Worm (Caenorhabditis elegans): ENCODE measurements around the gene cyp-33C3.

The cyp-33C3 gene

DNA sequence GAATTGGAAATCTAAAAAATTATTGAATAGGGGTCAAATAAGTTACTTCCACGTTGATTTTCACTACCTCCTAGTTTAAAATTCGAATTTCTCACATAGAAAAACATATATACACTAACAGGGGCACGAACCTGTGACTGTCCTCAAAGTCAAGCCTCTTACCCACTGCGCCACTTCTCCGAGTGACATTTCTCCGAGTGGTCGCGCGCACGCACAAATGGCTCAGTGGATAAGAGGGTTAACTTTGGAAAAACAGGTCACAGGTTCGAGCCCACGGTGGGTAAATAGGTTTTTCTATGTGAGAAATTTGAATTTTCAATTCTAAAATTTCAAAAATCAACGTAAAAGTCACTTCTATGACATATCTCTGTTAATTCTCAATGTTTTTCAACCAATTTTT lies 34.7 kb downstream of the cyp-33C3 start:
- TF ChIP-seq Y55F3AM.14 (GFP tag; optimal IDR thresholded peaks at IDR 0.05) (no peak), gmeb-1 (tag; optimal IDR thresholded peaks at IDR 0.05) (no peak), nhr-25 (tag; optimal IDR thresholded peaks at IDR 0.05) (no peak), crh-2 (tag; optimal IDR thresholded peaks at IDR 0.05) (no peak), sem-4 (tag; optimal IDR thresholded peaks at IDR 0.05) (no peak), lin-39 (tag; optimal IDR thresholded peaks at IDR 0.05) (no peak)

DNA sequence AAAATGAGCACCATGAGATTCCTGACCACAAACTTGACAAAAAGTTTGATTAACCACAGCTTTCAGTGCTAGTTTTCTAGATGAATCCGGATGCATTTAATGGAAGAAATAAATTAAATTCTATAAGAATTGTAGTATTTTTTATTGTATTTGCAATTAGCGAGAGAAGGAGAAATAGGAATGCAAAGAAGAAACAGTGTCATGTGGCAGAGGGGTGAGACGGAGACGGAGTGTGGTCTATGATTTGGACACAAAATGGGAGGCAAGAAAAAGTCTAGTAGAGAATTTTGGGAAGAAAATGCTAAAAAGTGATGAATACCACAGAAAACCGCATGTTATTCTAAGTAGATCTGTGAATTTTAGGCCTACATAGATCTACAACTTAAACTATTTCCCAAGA lies 35.5 kb downstream of the cyp-33C3 start, which contains the start of gene nhr-59:
Gene nhr-59, minus strand, starts transcription at position 214 of the 400 bp plus-strand sequence.
- TF ChIP-seq R02D3.7 (tag; optimal IDR thresholded peaks at IDR 0.05) (no peak), nhr-77 (tag; optimal IDR thresholded peaks at IDR 0.05) (no peak), nhr-129 (tag; optimal IDR thresholded peaks at IDR 0.05) (peak; percentile 13), nhr-21 (tag; optimal IDR thresholded peaks at IDR 0.05) (no peak)

DNA sequence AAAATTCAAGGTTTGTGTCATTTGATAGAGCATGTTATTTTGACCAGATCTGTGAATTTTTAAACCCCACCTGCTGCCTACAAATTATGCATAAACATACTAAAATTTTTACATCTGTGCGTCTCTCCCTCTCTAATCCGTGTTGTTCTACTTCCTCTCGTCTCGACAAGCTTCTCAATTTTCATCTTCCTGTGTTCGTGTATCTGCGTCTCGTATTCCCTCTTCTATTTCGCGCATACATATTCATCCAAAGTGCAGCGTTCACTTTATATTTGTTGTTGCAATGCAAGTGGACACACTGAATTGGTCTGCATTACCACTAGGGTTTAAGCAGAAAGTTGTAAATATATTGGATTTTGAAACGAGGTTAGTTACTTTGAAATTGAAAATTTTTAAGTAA lies 36.0 kb downstream of the cyp-33C3 start, which contains the start of gene fbxa-137:
Gene fbxa-137, plus strand, starts transcription at position 274 of the 400 bp plus-strand sequence.
- TF ChIP-seq mbf-1 (tag; optimal IDR thresholded peaks at IDR 0.05) (no peak), elt-3 (tag; optimal IDR thresholded peaks at IDR 0.05) (no peak), ztf-1 (GFP tag; conservative IDR thresholded peaks at IDR 0.05) (no peak), unc-55 (GFP tag; optimal IDR thresholded peaks at IDR 0.05) (peak; percentile 62), C34F6.9 (tag; optimal IDR thresholded peaks at IDR 0.05) (peak; percentile 21), ZK546.5 (tag; optimal IDR thresholded peaks at IDR 0.05) (no peak)

DNA sequence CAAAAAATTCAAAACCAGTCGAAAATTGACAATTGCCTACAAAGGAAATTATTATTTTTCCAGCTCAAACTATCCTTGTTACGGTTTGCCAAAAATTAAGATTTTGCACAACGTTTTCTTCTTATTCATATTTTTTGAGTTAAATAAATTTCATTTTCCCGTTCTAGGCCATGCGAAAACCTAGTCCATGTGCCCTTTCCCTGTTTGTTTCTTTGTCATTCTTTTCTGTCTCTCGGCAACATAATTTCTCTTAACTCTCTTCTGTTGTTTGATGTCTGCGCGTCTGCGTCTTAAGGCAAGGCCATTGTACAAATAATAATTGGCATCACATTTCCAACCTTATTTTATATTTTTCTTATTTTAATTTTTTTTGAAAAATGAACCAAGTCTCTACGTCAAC lies 38.9 kb downstream of the cyp-33C3 start, which contains the start of gene nhr-228:
Gene nhr-228, plus strand, starts transcription at position 261 of the 400 bp plus-strand sequence.
- TF ChIP-seq peb-1 (tag; optimal IDR thresholded peaks at IDR 0.05), result no peak
- TF ChIP-seq nhr-10 (tag; optimal IDR thresholded peaks at IDR 0.05), result no peak
- TF ChIP-seq skn-1 (tag; optimal IDR thresholded peaks at IDR 0.05), result peak; percentile 77
- peak; percentile 29 for TF ChIP-seq unc-55 (GFP tag; optimal IDR thresholded peaks at IDR 0.05)
- no peak for TF ChIP-seq snpc-4 (tag; optimal IDR thresholded peaks at IDR 0.05)
- TF ChIP-seq elt-3 (tag; optimal IDR thresholded peaks at IDR 0.05), result no peak
- TF ChIP-seq R02D3.7 (tag; optimal IDR thresholded peaks at IDR 0.05), result no peak
- peak; percentile 45 for TF ChIP-seq sma-9 (GFP tag; optimal IDR thresholded peaks at IDR 0.05)
- TF ChIP-seq sma-9 (tag; optimal IDR thresholded peaks at IDR 0.05), result no peak
- peak in 1 of 2 experiments; percentile 54 for TF ChIP-seq lsy-2 (tag; optimal IDR thresholded peaks at IDR 0.05)
- TF ChIP-seq ZK546.5 (tag; optimal IDR thresholded peaks at IDR 0.05), result no peak
- TF ChIP-seq Y55F3AM.14 (GFP tag; optimal IDR thresholded peaks at IDR 0.05), result no peak
- peak; percentile 13 for TF ChIP-seq gmeb-1 (tag; optimal IDR thresholded peaks at IDR 0.05)
- TF ChIP-seq mab-5 (tag; optimal IDR thresholded peaks at IDR 0.05), result no peak
- TF ChIP-seq zag-1 (tag; optimal IDR thresholded peaks at IDR 0.05), result no peak
- no peak for TF ChIP-seq unc-39 (tag; optimal IDR thresholded peaks at IDR 0.05)
- no peak for TF ChIP-seq nhr-12 (tag; optimal IDR thresholded peaks at IDR 0.05)
- no peak for TF ChIP-seq mbf-1 (tag; optimal IDR thresholded peaks at IDR 0.05)
- no peak for TF ChIP-seq nhr-21 (tag; optimal IDR thresholded peaks at IDR 0.05)
- no peak for TF ChIP-seq egl-27 (tag; optimal IDR thresholded peaks at IDR 0.05)
- no peak for TF ChIP-seq ztf-11 (tag; optimal IDR thresholded peaks at IDR 0.05)
- no peak for TF ChIP-seq ceh-82 (tag; optimal IDR thresholded peaks at IDR 0.05)
- no peak for TF ChIP-seq lin-11 (tag; optimal IDR thresholded peaks at IDR 0.05)
- no peak for TF ChIP-seq lin-39 (tag; optimal IDR thresholded peaks at IDR 0.05)
- no peak for TF ChIP-seq ceh-16 (tag; optimal IDR thresholded peaks at IDR 0.05)
- no peak for TF ChIP-seq nhr-6 (tag; optimal IDR thresholded peaks at IDR 0.05)
- TF ChIP-seq fos-1 (tag; optimal IDR thresholded peaks at IDR 0.05), result peak; percentile 74
- TF ChIP-seq lin-13 (GFP tag; optimal IDR thresholded peaks at IDR 0.05), result no peak
- no peak for TF ChIP-seq elt-1 (tag; optimal IDR thresholded peaks at IDR 0.05)
- TF ChIP-seq aly-2 (tag; optimal IDR thresholded peaks at IDR 0.05), result no peak
- no peak for TF ChIP-seq ztf-1 (GFP tag; conservative IDR thresholded peaks at IDR 0.05)
- peak; percentile 15 for TF ChIP-seq nhr-25 (tag; optimal IDR thresholded peaks at IDR 0.05)
- TF ChIP-seq nhr-11 (tag; optimal IDR thresholded peaks at IDR 0.05), result no peak
- no peak for TF ChIP-seq dmd-4 (tag; optimal IDR thresholded peaks at IDR 0.05)
- TF ChIP-seq nhr-77 (tag; optimal IDR thresholded peaks at IDR 0.05), result no peak
- TF ChIP-seq blmp-1 (tag; optimal IDR thresholded peaks at IDR 0.05; ENCODE audit: insufficient read depth), result peak; percentile 19
- no peak for TF ChIP-seq ztf-4 (tag; optimal IDR thresholded peaks at IDR 0.05)
- no peak for TF ChIP-seq unc-62 (GFP tag; optimal IDR thresholded peaks at IDR 0.05)
- no peak for TF ChIP-seq nhr-237 (tag; optimal IDR thresholded peaks at IDR 0.05)
- no peak for TF ChIP-seq alr-1 (tag; optimal IDR thresholded peaks at IDR 0.05)
- TF ChIP-seq F13H6.1 (tag; optimal IDR thresholded peaks at IDR 0.05), result peak; percentile 15
- TF ChIP-seq crh-2 (tag; optimal IDR thresholded peaks at IDR 0.05), result peak; percentile 17
- TF ChIP-seq ama-1 (optimal IDR thresholded peaks at IDR 0.05), result no peak
- TF ChIP-seq C34F6.9 (tag; optimal IDR thresholded peaks at IDR 0.05), result peak; percentile 60
- peak; percentile 41 for TF ChIP-seq nhr-129 (tag; optimal IDR thresholded peaks at IDR 0.05)
- TF ChIP-seq sem-4 (tag; optimal IDR thresholded peaks at IDR 0.05), result no peak

Data from whole organism, L2 larva.